Fruit fly (Drosophila melanogaster) whole organism, embryonic: ENCODE measurements around the gene CG3529.

ENCODE experiments used
- Abd-B ChIP-seq: fragments of 200-800 bp; sonication (Bioruptor generic); optimal IDR thresholded peaks from 2 replicates; lab custom pipeline; 2018; ENCODE audit warnings: missing biosample characterization, mild to moderate bottlenecking, missing genetic modification characterization, moderate library complexity
- Atf3 ChIP-seq: fragments of 200-800 bp; sonication (Bioruptor generic); optimal IDR thresholded peaks from 3 replicates; lab custom pipeline; 2016; ENCODE audit warnings: missing biosample characterization, missing genetic modification characterization
- Bdp1 ChIP-seq: fragments of 200-800 bp; sonication (Bioruptor generic); optimal IDR thresholded peaks from 3 replicates; lab custom pipeline; 2016; ENCODE audit warnings: missing biosample characterization, missing genetic modification characterization
- Blimp-1 ChIP-seq: fragments of 200-800 bp; sonication (Bioruptor generic); optimal IDR thresholded peaks from 3 replicates; lab custom pipeline; 2018; ENCODE audit warnings: missing biosample characterization, missing genetic modification characterization, mild to moderate bottlenecking, moderate library complexity, missing genetic modification reagents
- CG10979 ChIP-seq: fragments of 200-800 bp; sonication (Bioruptor generic); optimal IDR thresholded peaks from 2 replicates; lab custom pipeline; 2018; ENCODE audit warnings: missing biosample characterization, mild to moderate bottlenecking, missing genetic modification characterization, moderate library complexity
- CG11696 ChIP-seq: fragments of 200-800 bp; sonication (Bioruptor generic); IDR thresholded peaks from 2 replicates; pipeline ENCODE4 v1.3.6; 2022; ENCODE audit warnings: missing biosample characterization, missing genetic modification characterization
- CG12219 ChIP-seq: fragments of 200-800 bp; sonication (Bioruptor generic); optimal IDR thresholded peaks from 3 replicates; lab custom pipeline; 2018; ENCODE audit warnings: missing biosample characterization, mild to moderate bottlenecking, missing genetic modification characterization
- CG12942 ChIP-seq: fragments of 200-800 bp; sonication (Bioruptor generic); optimal IDR thresholded peaks from 3 replicates; lab custom pipeline; 2016; ENCODE audit warnings: missing biosample characterization, missing genetic modification characterization
- CG13287 ChIP-seq: fragments of 200-800 bp; sonication (Bioruptor generic); IDR thresholded peaks from 2 replicates; pipeline ENCODE4 v1.3.6; 2022; ENCODE audit warnings: missing biosample characterization, missing genetic modification characterization; ENCODE audit not compliant: partially characterized antibody
- CG13624 ChIP-seq: fragments of 200-800 bp; sonication (Bioruptor generic); optimal IDR thresholded peaks from 2 replicates; lab custom pipeline; 2016; ENCODE audit warnings: missing biosample characterization, missing genetic modification characterization
- CG15479 ChIP-seq: fragments of 200-800 bp; sonication (Bioruptor generic); optimal IDR thresholded peaks from 3 replicates; lab custom pipeline; 2019; ENCODE audit warnings: missing biosample characterization, mild to moderate bottlenecking, missing genetic modification characterization, moderate library complexity
- CG18599 ChIP-seq: fragments of 200-800 bp; sonication (Bioruptor generic); optimal IDR thresholded peaks from 3 replicates; lab custom pipeline; 2017; ENCODE audit warnings: missing biosample characterization, missing genetic modification characterization, mild to moderate bottlenecking, moderate library complexity, missing genetic modification reagents
- CG2116 ChIP-seq: fragments of 200-800 bp; sonication (Bioruptor generic); optimal IDR thresholded peaks from 3 replicates; lab custom pipeline; 2018; ENCODE audit warnings: missing biosample characterization, mild to moderate bottlenecking, missing genetic modification characterization
- CG30020 ChIP-seq: fragments of 200-800 bp; optimal IDR thresholded peaks from 2 replicates; lab custom pipeline; 2019; ENCODE audit warnings: missing biosample characterization, mild to moderate bottlenecking, missing genetic modification characterization, moderate library complexity
- CG3065 ChIP-seq: fragments of 200-800 bp; sonication (Bioruptor generic); optimal IDR thresholded peaks from 2 replicates; lab custom pipeline; 2016; ENCODE audit warnings: missing biosample characterization, missing genetic modification characterization
- CG31365 ChIP-seq: fragments of 200-800 bp; sonication (Bioruptor generic); optimal IDR thresholded peaks from 2 replicates; lab custom pipeline; 2018; ENCODE audit warnings: missing biosample characterization, mild to moderate bottlenecking, missing genetic modification characterization
- CG32532 ChIP-seq: fragments of 200-800 bp; sonication (Bioruptor generic); IDR thresholded peaks from 2 replicates; pipeline ENCODE4 v1.3.6; 2022; ENCODE audit warnings: missing biosample characterization, missing genetic modification characterization
- CG32767 ChIP-seq: fragments of 200-800 bp; sonication (Bioruptor generic); IDR thresholded peaks from 2 replicates; pipeline ENCODE4 v1.3.6; 2022; ENCODE audit warnings: missing biosample characterization, missing genetic modification characterization
- CG34422 ChIP-seq: fragments of 200-800 bp; sonication (Bioruptor generic); IDR thresholded peaks from 3 replicates; pipeline ENCODE4 v1.3.6; 2022; ENCODE audit warnings: missing biosample characterization, missing genetic modification characterization
- CG6272 ChIP-seq: fragments of 200-800 bp; sonication (Bioruptor generic); IDR thresholded peaks from 2 replicates; pipeline ENCODE4 v1.3.6; 2022; ENCODE audit warnings: missing biosample characterization, missing genetic modification characterization
- CG7556 ChIP-seq: fragments of 200-800 bp; sonication (Bioruptor generic); optimal IDR thresholded peaks from 2 replicates; lab custom pipeline; 2017; ENCODE audit warnings: missing biosample characterization, mild to moderate bottlenecking, missing genetic modification characterization
- CG8281 ChIP-seq: fragments of 200-800 bp; sonication (Bioruptor generic); optimal IDR thresholded peaks from 2 replicates; lab custom pipeline; 2018; ENCODE audit warnings: missing biosample characterization, mild to moderate bottlenecking, missing genetic modification characterization, moderate library complexity
- CG9817 ChIP-seq: fragments of 200-800 bp; sonication (Bioruptor generic); optimal IDR thresholded peaks from 2 replicates; lab custom pipeline; 2018; ENCODE audit warnings: missing biosample characterization, mild to moderate bottlenecking, missing genetic modification characterization, moderate library complexity
- CTCF ChIP-seq: fragments of 200-800 bp; sonication (Bioruptor generic); optimal IDR thresholded peaks from 2 replicates; lab custom pipeline; 2017; ENCODE audit warnings: missing biosample characterization, mild to moderate bottlenecking, missing genetic modification characterization, moderate library complexity
- CkIIα-i1 ChIP-seq: fragments of 200-800 bp; sonication (Bioruptor generic); IDR thresholded peaks from 2 replicates; pipeline ENCODE4 v1.3.6; 2022; ENCODE audit warnings: missing biosample characterization, missing genetic modification characterization
- E2f1 ChIP-seq: fragments of 200-800 bp; sonication (Bioruptor generic); IDR thresholded peaks from 2 replicates; pipeline ENCODE4 v1.3.6; 2022; ENCODE audit warnings: missing biosample characterization, missing genetic modification characterization
- Eip74EF ChIP-seq, 2 experiments: fragments of 200-800 bp in 1 of 2; fragments of >200 bp in 1 of 2; sonication (Bioruptor generic) in 1 of 2; optimal IDR thresholded peaks; 2 replicates each; lab custom pipeline; 2017 to 2019; ENCODE audit warnings: missing biosample characterization in 2 of 2, missing genetic modification characterization in 2 of 2, mild to moderate bottlenecking in 1 of 2, moderate library complexity in 1 of 2
- Hr51 ChIP-seq, 2 experiments: fragments of 200-800 bp; sonication (Bioruptor generic); optimal IDR thresholded peaks; 2 replicates in 1 of 2; 3 replicates in 1 of 2; lab custom pipeline; 2016 to 2018; ENCODE audit warnings: missing biosample characterization in 2 of 2, missing genetic modification characterization in 2 of 2, mild to moderate bottlenecking in 1 of 2, moderate library complexity in 1 of 2
- Oli ChIP-seq: fragments of 200-800 bp; sonication (Bioruptor generic); optimal IDR thresholded peaks from 2 replicates; lab custom pipeline; 2018; ENCODE audit warnings: missing biosample characterization, mild to moderate bottlenecking, missing genetic modification characterization, moderate library complexity
- Sox102F ChIP-seq: fragments of 200-800 bp; sonication (Bioruptor generic); optimal IDR thresholded peaks from 2 replicates; lab custom pipeline; 2018; ENCODE audit warnings: missing biosample characterization, mild to moderate bottlenecking, missing genetic modification characterization, moderate library complexity
- Ssrp ChIP-seq: fragments of 200-800 bp; sonication (Bioruptor generic); optimal IDR thresholded peaks from 2 replicates; lab custom pipeline; 2018; ENCODE audit warnings: missing biosample characterization, mild to moderate bottlenecking, missing genetic modification characterization, moderate library complexity
- Vsx1 ChIP-seq: fragments of 200-800 bp; sonication (Bioruptor generic); optimal IDR thresholded peaks from 2 replicates; lab custom pipeline; 2017; ENCODE audit warnings: missing biosample characterization, mild to moderate bottlenecking, missing genetic modification characterization, missing genetic modification reagents
- chm ChIP-seq: fragments of 200-800 bp; sonication (Bioruptor generic); IDR thresholded peaks from 2 replicates; pipeline ENCODE4 v1.3.6; 2022; ENCODE audit warnings: missing biosample characterization, missing genetic modification characterization
- ci ChIP-seq: fragments of 200-800 bp; sonication (Bioruptor generic); IDR thresholded peaks from 3 replicates; pipeline ENCODE4 v1.3.6; 2022; ENCODE audit warnings: missing biosample characterization, missing genetic modification characterization
- croc ChIP-seq: fragments of 200-800 bp; sonication (Bioruptor generic); conservative IDR thresholded peaks from 3 replicates; pipeline ENCODE4 v1.3.6; 2022; ENCODE audit warnings: missing biosample characterization, missing genetic modification characterization
- cwo ChIP-seq: fragments of 200-800 bp; sonication (Bioruptor generic); optimal IDR thresholded peaks from 3 replicates; lab custom pipeline; 2017; ENCODE audit warnings: missing biosample characterization, missing genetic modification characterization, mild to moderate bottlenecking, moderate library complexity, missing genetic modification reagents
- dm ChIP-seq: fragments of 200-800 bp; sonication (Bioruptor generic); optimal IDR thresholded peaks from 3 replicates; lab custom pipeline; 2016; ENCODE audit warnings: missing biosample characterization, missing genetic modification characterization
- fd3F ChIP-seq: fragments of 200-800 bp; sonication (Bioruptor generic); optimal IDR thresholded peaks from 2 replicates; lab custom pipeline; 2018; ENCODE audit warnings: missing biosample characterization, mild to moderate bottlenecking, missing genetic modification characterization, moderate library complexity
- fd96Cb ChIP-seq: fragments of 200-800 bp; sonication (Bioruptor generic); optimal IDR thresholded peaks from 2 replicates; lab custom pipeline; 2018; ENCODE audit warnings: missing biosample characterization, mild to moderate bottlenecking, missing genetic modification characterization, moderate library complexity
- hbn ChIP-seq: fragments of 200-800 bp; sonication (Bioruptor generic); IDR thresholded peaks from 2 replicates; pipeline ENCODE4 v1.3.6; 2022; ENCODE audit warnings: missing biosample characterization, missing genetic modification characterization; ENCODE audit not compliant: partially characterized antibody
- ken ChIP-seq: fragments of 200-800 bp; sonication (Bioruptor generic); IDR thresholded peaks from 3 replicates; pipeline ENCODE4 v1.3.6; 2022; ENCODE audit warnings: missing biosample characterization, missing genetic modification characterization
- lab ChIP-seq: fragments of 200-800 bp; sonication (Bioruptor generic); optimal IDR thresholded peaks from 3 replicates; lab custom pipeline; 2017; ENCODE audit warnings: missing biosample characterization, missing genetic modification characterization, mild to moderate bottlenecking, moderate library complexity, missing genetic modification reagents
- phol ChIP-seq: fragments of 200-800 bp; sonication (Bioruptor generic); optimal IDR thresholded peaks from 3 replicates; lab custom pipeline; 2018; ENCODE audit warnings: missing biosample characterization, mild to moderate bottlenecking, missing genetic modification characterization, moderate library complexity
- sens ChIP-seq: fragments of 200-800 bp; sonication (Bioruptor generic); peaks from one replicate; lab custom pipeline; 2016; ENCODE audit warnings: missing biosample characterization, missing genetic modification characterization
- slou ChIP-seq: fragments of 200-800 bp; sonication (Bioruptor generic); optimal IDR thresholded peaks from 3 replicates; lab custom pipeline; 2016; ENCODE audit warnings: missing biosample characterization, missing genetic modification characterization
- sna ChIP-seq: fragments of 200-800 bp; sonication (Bioruptor generic); IDR thresholded peaks from 2 replicates; pipeline ENCODE4 v1.3.6; 2022; ENCODE audit warnings: missing biosample characterization, missing genetic modification characterization; ENCODE audit not compliant: partially characterized antibody
- tap ChIP-seq: fragments of 200-800 bp; optimal IDR thresholded peaks from 3 replicates; lab custom pipeline; 2019; ENCODE audit warnings: missing biosample characterization, mild to moderate bottlenecking, missing genetic modification characterization, moderate library complexity
- tgo ChIP-seq: fragments of 200-800 bp; sonication (Bioruptor generic); IDR thresholded peaks from 3 replicates; pipeline ENCODE4 v1.3.6; 2022; ENCODE audit warnings: missing biosample characterization, missing genetic modification characterization
- tin ChIP-seq: fragments of 200-800 bp; sonication (Bioruptor generic); optimal IDR thresholded peaks from 3 replicates; lab custom pipeline; 2016; ENCODE audit warnings: missing biosample characterization, missing genetic modification characterization
- usp ChIP-seq: fragments of >200 bp; optimal IDR thresholded peaks from 2 replicates; lab custom pipeline; 2017; ENCODE audit warnings: missing biosample characterization, missing genetic modification characterization
- zfh1 ChIP-seq: fragments of 200-800 bp; sonication (Bioruptor generic); IDR thresholded peaks from 3 replicates; pipeline ENCODE4 v1.3.6; 2022; ENCODE audit warnings: missing biosample characterization, missing genetic modification characterization

Gene CG3529

DNA sequence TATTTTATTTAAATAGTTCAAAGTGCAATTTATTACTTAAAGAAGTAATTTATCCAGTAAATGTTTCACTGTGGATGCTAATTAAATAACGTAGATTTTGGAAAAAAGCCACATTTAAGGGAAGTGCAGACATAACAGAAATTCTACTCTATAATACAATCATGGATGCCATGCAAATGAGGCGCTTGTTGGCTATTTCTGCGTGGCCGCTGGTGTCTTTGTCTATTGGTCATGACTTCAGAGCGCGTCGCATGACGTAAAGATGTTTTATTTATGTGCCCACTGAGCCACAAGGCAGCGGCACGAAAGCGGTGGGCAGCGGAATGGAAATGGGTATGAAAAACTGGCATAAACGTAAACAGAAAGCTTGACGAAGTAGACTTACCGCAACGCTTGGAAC, 20.8 kb upstream of the CG3529 start (continued):
- no peak for TF ChIP-seq sna (GFP tag; lab: Robert Waterston, UW)
- TF ChIP-seq CTCF (GFP tag; lab: Kevin White, UChicago) = no peak
- TF ChIP-seq tin (GFP tag; lab: Kevin White, UChicago) = peak; percentile 25
- TF ChIP-seq dm (GFP tag; lab: Kevin White, UChicago) = no peak
- no peak for TF ChIP-seq slou
- TF ChIP-seq Blimp-1 (GFP tag; lab: Kevin White, UChicago) = peak; percentile 9
- peak in 1 of 2 experiments; percentile 40 for TF ChIP-seq Hr51 (GFP tag; optimal IDR thresholded peaks at IDR 0.05; lab: Kevin White, UChicago)
- TF ChIP-seq CG13287 (GFP tag; lab: Robert Waterston, UW) = no peak
- no peak for TF ChIP-seq CG7556 (GFP tag; lab: Kevin White, UChicago)
- TF ChIP-seq CG30020 (tag; lab: Kevin White, UChicago) = no peak
- peak; percentile 37 for TF ChIP-seq Vsx1 (GFP tag; lab: Kevin White, UChicago)
- TF ChIP-seq cwo (GFP tag; lab: Kevin White, UChicago) = no peak
- TF ChIP-seq CG8281 (tag; lab: Kevin White, UChicago) = no peak
- TF ChIP-seq Eip74EF (GFP tag; optimal IDR thresholded peaks at IDR 0.05; lab: Kevin White, UChicago) = no peak
- TF ChIP-seq CG18599 = peak; percentile 23
- no peak for TF ChIP-seq CG15479 (GFP tag; lab: Kevin White, UChicago)
- peak; percentile 16; the same call in 1 of the 2 replicates for TF ChIP-seq CG32532
- no peak for TF ChIP-seq hbn (GFP tag; lab: Robert Waterston, UW)
- TF ChIP-seq CG12219 (GFP tag; lab: Kevin White, UChicago) = peak; percentile 32
- TF ChIP-seq Bdp1 (GFP tag; lab: Kevin White, UChicago) = no peak
- no peak for TF ChIP-seq CG32767 (GFP tag; lab: Robert Waterston, UW)
- no peak for TF ChIP-seq usp (GFP tag; lab: Kevin White, UChicago)
- peak; percentile 40 for TF ChIP-seq lab (GFP tag; lab: Kevin White, UChicago)
- no peak for TF ChIP-seq CkIIα-i1 (GFP tag; lab: Robert Waterston, UW)
- no peak for TF ChIP-seq fd3F (GFP tag; lab: Kevin White, UChicago)
- no peak for TF ChIP-seq Abd-B
- peak; percentile 82 for TF ChIP-seq CG11696 (GFP tag; lab: Robert Waterston, UW)
- TF ChIP-seq CG3065 (GFP tag; lab: Kevin White, UChicago) = no peak
- TF ChIP-seq CG31365 (tag; lab: Kevin White, UChicago) = no peak
- no peak for TF ChIP-seq Atf3 (GFP tag; lab: Kevin White, UChicago)
- TF ChIP-seq ci (GFP tag; lab: Robert Waterston, UW) = peak; percentile 50; the same call in 1 of the 3 replicates
- TF ChIP-seq tgo (GFP tag; lab: Robert Waterston, UW) = no peak
- TF ChIP-seq CG12942 (GFP tag; lab: Kevin White, UChicago) = no peak
- TF ChIP-seq ken (GFP tag; lab: Robert Waterston, UW) = 0 out of 3 replicates have a peak, but pooled peaks have one; percentile 17
- TF ChIP-seq fd96Cb = no peak
- TF ChIP-seq CG13624 (GFP tag; lab: Kevin White, UChicago) = no peak
- TF ChIP-seq E2f1 (GFP tag; lab: Robert Waterston, UW) = no peak
- TF ChIP-seq CG6272 = no peak
- peak; percentile 28 for TF ChIP-seq Ssrp (tag; lab: Kevin White, UChicago)
- peak; percentile 32 for TF ChIP-seq Sox102F (GFP tag; lab: Kevin White, UChicago)
- no peak for TF ChIP-seq CG2116 (GFP tag; lab: Kevin White, UChicago)
- no peak for TF ChIP-seq CG9817 (tag; lab: Kevin White, UChicago)
- no peak for TF ChIP-seq tap
- peak; percentile 12 for TF ChIP-seq CG10979 (tag; lab: Kevin White, UChicago)
- peak; percentile 16 for TF ChIP-seq phol
- TF ChIP-seq CG34422 (GFP tag; lab: Robert Waterston, UW) = no peak
- TF ChIP-seq Oli (tag; lab: Kevin White, UChicago) = peak; percentile 21
- TF ChIP-seq croc (GFP tag; lab: Robert Waterston, UW) = no peak
- peak; percentile 61 for TF ChIP-seq sens (GFP tag; lab: Kevin White, UChicago)
- TF ChIP-seq chm = peak; percentile 21; the same call in 1 of the 2 replicates
- no peak for TF ChIP-seq zfh1 (GFP tag; lab: Robert Waterston, UW)
